Worm (Caenorhabditis elegans) whole organism, mixed stage, embryonic: ENCODE measurements around the gene cyn-6.

Source experiments
- nhr-28 ChIP-seq: fragments of 150-350 bp; optimal IDR thresholded peaks from 2 replicates; lab custom pipeline; 2014; ENCODE audit warnings: missing biosample characterization, missing genetic modification characterization
- snpc-4 ChIP-seq: fragments of 150-350 bp; optimal IDR thresholded peaks from 2 replicates; lab custom pipeline; 2014; ENCODE audit warnings: missing biosample characterization, missing genetic modification characterization

DNA sequence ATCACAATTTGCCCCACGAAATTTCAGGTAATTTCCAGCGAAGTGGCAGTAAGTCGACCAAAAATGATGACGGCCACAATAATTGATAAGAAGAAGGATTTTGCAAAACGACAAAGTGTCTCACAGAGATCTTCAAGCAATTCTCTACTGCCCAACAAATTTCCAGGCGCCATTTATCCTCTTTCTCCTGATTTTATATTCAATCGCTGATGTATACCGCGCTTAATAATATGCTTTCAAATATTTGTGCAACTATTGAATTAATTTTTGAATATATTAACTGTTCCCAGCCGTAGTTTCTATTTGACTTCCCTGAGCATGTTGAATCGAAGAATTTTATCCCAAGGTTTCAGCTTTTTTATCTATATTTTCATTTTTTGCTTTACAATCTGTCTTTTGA is 2.3 kb upstream of the cyn-6 start, which contains the start of gene tpst-2:
- no peak for TF ChIP-seq nhr-28 (tag; lab: Kevin White, UChicago)
- TF ChIP-seq snpc-4 (tag; lab: Kevin White, UChicago) = no peak
